Fruit fly (Drosophila melanogaster) whole organism, wandering third instar larva: Measurements from ENCODE around the gene Oseg5.

ENCODE experiments used
- CG32264 ChIP-seq: fragments of 200-800 bp; sonication (Bioruptor generic); optimal IDR thresholded peaks from 2 replicates; lab custom pipeline; 2016; ENCODE audit warnings: missing biosample characterization, missing genetic modification characterization
- CG9705 ChIP-seq: fragments of 200-800 bp; sonication (Bioruptor generic); optimal IDR thresholded peaks from 2 replicates; lab custom pipeline; 2018; ENCODE audit warnings: missing biosample characterization, mild to moderate bottlenecking, missing genetic modification characterization
- CrebA ChIP-seq: fragments of 200-800 bp; sonication (Bioruptor generic); optimal IDR thresholded peaks from 2 replicates; lab custom pipeline; 2016; ENCODE audit warnings: missing biosample characterization, mild to moderate bottlenecking, missing genetic modification characterization, borderline replicate concordance
- Dfd ChIP-seq: fragments of >200 bp; optimal IDR thresholded peaks from 2 replicates; lab custom pipeline; 2017; ENCODE audit warnings: missing biosample characterization, missing genetic modification characterization
- Dif ChIP-seq: fragments of 200-275, 200-300 bp; sonication (Bioruptor generic); optimal IDR thresholded peaks from 2 replicates; lab custom pipeline; 2018; ENCODE audit warnings: missing biosample characterization, missing genetic modification characterization; ENCODE audit not compliant: partially characterized antibody
- HLH106 ChIP-seq: fragments of 200-800 bp; optimal IDR thresholded peaks from 3 replicates; lab custom pipeline; 2019; ENCODE audit warnings: missing biosample characterization, mild to moderate bottlenecking, missing genetic modification characterization, moderate library complexity
- Hnf4 ChIP-seq: fragments of 200-800 bp; sonication (Bioruptor generic); optimal IDR thresholded peaks from 2 replicates; lab custom pipeline; 2016; ENCODE audit warnings: missing biosample characterization, mild to moderate bottlenecking, missing genetic modification characterization
- Hr78 ChIP-seq: fragments of >200 bp; optimal IDR thresholded peaks from 2 replicates; lab custom pipeline; 2017; ENCODE audit warnings: missing biosample characterization, missing genetic modification characterization
- Hr83 ChIP-seq: fragments of 200-300 bp; sonication (Bioruptor generic); optimal IDR thresholded peaks from 2 replicates; lab custom pipeline; 2016; ENCODE audit warnings: missing biosample characterization, mild to moderate bottlenecking, missing genetic modification characterization, moderate library complexity; ENCODE audit not compliant: poor library complexity, severe bottlenecking
- Jra ChIP-seq: sonication (Bioruptor generic); optimal IDR thresholded peaks from 2 replicates; lab custom pipeline; 2016; ENCODE audit warnings: missing biosample characterization, missing genetic modification characterization
- Mio ChIP-seq: sonication (Bioruptor generic); optimal IDR thresholded peaks from 2 replicates; lab custom pipeline; 2016; ENCODE audit warnings: missing biosample characterization, missing genetic modification characterization
- Myc ChIP-seq: fragments of >200 bp; optimal IDR thresholded peaks from 2 replicates; lab custom pipeline; 2017
- N ChIP-seq: fragments of >200 bp; optimal IDR thresholded peaks from 2 replicates; lab custom pipeline; 2018; ENCODE audit warnings: missing biosample characterization, missing external identifiers, missing genetic modification characterization
- Rel ChIP-seq, 2 experiments: fragments of 200-800 bp; sonication (Bioruptor generic) in 1 of 2; optimal IDR thresholded peaks; 2 replicates in 1 of 2; 3 replicates in 1 of 2; lab custom pipeline; 2016 to 2019; ENCODE audit warnings: mild to moderate bottlenecking in 2 of 2, missing biosample characterization in 2 of 2, missing genetic modification characterization in 2 of 2, moderate library complexity in 1 of 2
- Sp1 ChIP-seq: fragments of 200-800 bp; sonication (Bioruptor generic); optimal IDR thresholded peaks from 3 replicates; lab custom pipeline; 2019; ENCODE audit warnings: missing biosample characterization, mild to moderate bottlenecking, missing genetic modification characterization, moderate library complexity
- Vsx2 ChIP-seq: fragments of 200-300, 225-300 bp; sonication (Bioruptor generic); optimal IDR thresholded peaks from 2 replicates; lab custom pipeline; 2018; ENCODE audit warnings: missing biosample characterization, missing genetic modification characterization; ENCODE audit not compliant: partially characterized antibody
- brk ChIP-seq: fragments of 200-800 bp; sonication (Bioruptor generic); optimal IDR thresholded peaks from 2 replicates; lab custom pipeline; 2016; ENCODE audit warnings: missing biosample characterization, mild to moderate bottlenecking, missing genetic modification characterization
- dl ChIP-seq, 2 experiments: fragments of 175-275, 200-275 bp in 1 of 2; fragments of 200-275 bp in 1 of 2; sonication (Bioruptor generic); optimal IDR thresholded peaks; lab custom pipeline; 2018; ENCODE audit warnings: mild to moderate bottlenecking in 2 of 2, missing biosample characterization in 2 of 2, missing genetic modification characterization in 2 of 2, moderate library complexity in 2 of 2; ENCODE audit not compliant: partially characterized antibody in 2 of 2, insufficient read depth in 1 of 2
- dmrt93B ChIP-seq: fragments of 200-800 bp; sonication (Bioruptor generic); optimal IDR thresholded peaks from 2 replicates; lab custom pipeline; 2018; ENCODE audit warnings: missing biosample characterization, mild to moderate bottlenecking, missing genetic modification characterization
- dsf ChIP-seq: sonication (Bioruptor generic); optimal IDR thresholded peaks from 2 replicates; lab custom pipeline; 2016; ENCODE audit warnings: missing biosample characterization, missing genetic modification characterization, borderline replicate concordance
- ey ChIP-seq: fragments of 200-800 bp; sonication (Bioruptor generic); optimal IDR thresholded peaks from 2 replicates; lab custom pipeline; 2016; ENCODE audit warnings: missing biosample characterization, missing genetic modification characterization
- fru ChIP-seq: fragments of 200-800 bp; sonication (Bioruptor generic); optimal IDR thresholded peaks from 3 replicates; lab custom pipeline; 2016; ENCODE audit warnings: missing biosample characterization, mild to moderate bottlenecking, missing genetic modification characterization
- h ChIP-seq: fragments of 200-800 bp; sonication (Bioruptor generic); optimal IDR thresholded peaks from 3 replicates; lab custom pipeline; 2016; ENCODE audit warnings: missing biosample characterization, mild to moderate bottlenecking, missing genetic modification characterization
- lola ChIP-seq: fragments of >200 bp; optimal IDR thresholded peaks from 2 replicates; lab custom pipeline; 2017; ENCODE audit warnings: missing biosample characterization, missing genetic modification characterization
- pan ChIP-seq: fragments of >200 bp; optimal IDR thresholded peaks from 2 replicates; lab custom pipeline; 2017
- psq ChIP-seq: fragments of 200-800 bp; sonication (Bioruptor generic); optimal IDR thresholded peaks from 3 replicates; lab custom pipeline; 2017; ENCODE audit warnings: missing biosample characterization, mild to moderate bottlenecking, missing genetic modification characterization, moderate library complexity
- rgr ChIP-seq: fragments of 200-800 bp; sonication (Bioruptor generic); optimal IDR thresholded peaks from 3 replicates; lab custom pipeline; 2016; ENCODE audit warnings: missing biosample characterization, mild to moderate bottlenecking, missing genetic modification characterization
- sage ChIP-seq: fragments of 200-800 bp; sonication (Bioruptor generic); optimal IDR thresholded peaks from 2 replicates; lab custom pipeline; 2016; ENCODE audit warnings: missing biosample characterization, mild to moderate bottlenecking, missing genetic modification characterization
- sv ChIP-seq: fragments of 200-800 bp; sonication (Bioruptor generic); optimal IDR thresholded peaks from 3 replicates; lab custom pipeline; 2016; ENCODE audit warnings: missing biosample characterization, missing genetic modification characterization
- tai ChIP-seq: sonication (Bioruptor generic); optimal IDR thresholded peaks from 2 replicates; lab custom pipeline; 2016; ENCODE audit warnings: missing biosample characterization, missing genetic modification characterization
- woc ChIP-seq: sonication (Bioruptor generic); optimal IDR thresholded peaks from 2 replicates; lab custom pipeline; 2016; ENCODE audit warnings: missing biosample characterization, mild to moderate bottlenecking, missing genetic modification characterization

The Oseg5 gene

dm6 chr2L:20822025-20822371 lies 13.6 kb downstream of the Oseg5 start:
- peak; percentile 10 for TF ChIP-seq N (GFP tag; lab: Kevin White, UChicago)
- TF ChIP-seq Sp1 (GFP tag; lab: Kevin White, UChicago), result no peak
- TF ChIP-seq Hr83 (GFP tag; lab: Kevin White, UChicago), result no peak
- TF ChIP-seq, all 38 proteins: peak for 1

dm6 chr2L:20821249-20822024 lies 14.2 kb downstream of the Oseg5 start:
- no peak for TF ChIP-seq Jra
- TF ChIP-seq dsf (GFP tag; lab: Kevin White, UChicago), result no peak
- peak; percentile 80 for TF ChIP-seq Dif
- no peak for TF ChIP-seq brk (GFP tag; lab: Kevin White, UChicago)
- no peak for TF ChIP-seq Rel (GFP tag; optimal IDR thresholded peaks at IDR 0.05; lab: Kevin White, UChicago)
- TF ChIP-seq Rel (tag; optimal IDR thresholded peaks at IDR 0.05; lab: Kevin White, UChicago), result peak; percentile 26
- no peak for TF ChIP-seq Hr78 (GFP tag; lab: Kevin White, UChicago)
- TF ChIP-seq fru, result no peak
- peak; percentile 3 for TF ChIP-seq psq
- TF ChIP-seq rgr, result no peak
- no peak for TF ChIP-seq Hr83 (GFP tag; lab: Kevin White, UChicago)
- TF ChIP-seq CrebA (GFP tag; lab: Kevin White, UChicago), result no peak
- TF ChIP-seq tai (GFP tag; lab: Kevin White, UChicago), result no peak
- no peak for TF ChIP-seq Mio (GFP tag; lab: Kevin White, UChicago)
- peak; percentile 8 for TF ChIP-seq h (GFP tag; lab: Kevin White, UChicago)
- TF ChIP-seq woc, result no peak
- no peak for TF ChIP-seq ey
- no peak for TF ChIP-seq lola (GFP tag; lab: Kevin White, UChicago)
- TF ChIP-seq Vsx2 (GFP tag; lab: Kevin White, UChicago), result peak; percentile 71
- TF ChIP-seq N (GFP tag; lab: Kevin White, UChicago), result no peak
- TF ChIP-seq dl (GFP tag; optimal IDR thresholded peaks at IDR 0.05; lab: Kevin White, UChicago; ENCODE audit: insufficient read depth in 1 of 2, partially characterized antibody in 2 of 2), result peak; percentile 69 to 87
- no peak for TF ChIP-seq dmrt93B
- no peak for TF ChIP-seq sage
- TF ChIP-seq Sp1 (GFP tag; lab: Kevin White, UChicago), result no peak

- TF ChIP-seq Myc (lab: Kevin White, UChicago) (no peak), Dfd (no peak), Hnf4 (GFP tag; lab: Kevin White, UChicago) (no peak), dl (GFP tag; optimal IDR thresholded peaks at IDR 0.05; lab: Kevin White, UChicago; ENCODE audit: insufficient read depth in 1 of 2, partially characterized antibody in 2 of 2) (no peak), CG9705 (no peak), h (GFP tag; lab: Kevin White, UChicago) (no peak), CrebA (GFP tag; lab: Kevin White, UChicago) (no peak), CG32264 (GFP tag; lab: Kevin White, UChicago) (no peak), N (GFP tag; lab: Kevin White, UChicago) (no peak), ey (no peak), dmrt93B (no peak)
Observed at dm6 chr2L:20820767-20821166, 14.9 kb downstream of the Oseg5 start, which contains the start of gene CheB38c. Gene CheB38c, minus strand, starts transcription at chr2L:20820867.

dm6 chr2L:20818432-20818831 lies 17.2 kb downstream of the Oseg5 start, which contains the start of gene CheB38a:
Gene CheB38a, minus strand, starts transcription at chr2L:20818532.
- TF ChIP-seq Vsx2 (GFP tag; lab: Kevin White, UChicago), result no peak
- TF ChIP-seq fru, result no peak
- TF ChIP-seq HLH106 (tag; lab: Kevin White, UChicago), result no peak
- TF ChIP-seq CG9705, result no peak
- no peak for TF ChIP-seq CG32264 (GFP tag; lab: Kevin White, UChicago)
- TF ChIP-seq rgr, result no peak

- no peak for TF ChIP-seq CG32264 (GFP tag; lab: Kevin White, UChicago)
- TF ChIP-seq dl (GFP tag; optimal IDR thresholded peaks at IDR 0.05; lab: Kevin White, UChicago; ENCODE audit: insufficient read depth in 1 of 2, partially characterized antibody in 2 of 2), result no peak
- no peak for TF ChIP-seq Sp1 (GFP tag; lab: Kevin White, UChicago)
- TF ChIP-seq Jra, result no peak
- TF ChIP-seq pan (lab: Kevin White, UChicago), result no peak
- TF ChIP-seq sv (GFP tag; lab: Kevin White, UChicago), result no peak
- TF ChIP-seq Mio (GFP tag; lab: Kevin White, UChicago), result no peak
- no peak for TF ChIP-seq Hr83 (GFP tag; lab: Kevin White, UChicago)
- TF ChIP-seq rgr, result no peak
- TF ChIP-seq Hnf4 (GFP tag; lab: Kevin White, UChicago), result no peak
Observed at dm6 chr2L:20817170-20817569, 18.5 kb downstream of the Oseg5 start, which contains the start of gene CheB38b. Gene CheB38b, minus strand, starts transcription at chr2L:20817270.
